Worm (Caenorhabditis elegans): ENCODE measurements around the gene Y51B9A.9.

ce11 chrII:9403846-9404245 lies 6.5 kb upstream of the Y51B9A.9 start, which contains the start of gene Y51B9A.5:
- TF ChIP-seq cog-1 (tag; optimal IDR thresholded peaks at IDR 0.05): no peak
- no peak for TF ChIP-seq klf-2 (GFP tag; conservative IDR thresholded peaks at IDR 0.05)
- no peak for TF ChIP-seq med-1 (GFP tag; optimal IDR thresholded peaks at IDR 0.05; ENCODE audit: insufficient read depth)
- no peak for TF ChIP-seq ref-1 (GFP tag; conservative IDR thresholded peaks at IDR 0.05)
- TF ChIP-seq flt-1 (GFP tag; IDR thresholded peaks at IDR 0.05): no peak
- TF ChIP-seq ztf-29 (GFP tag; IDR thresholded peaks at IDR 0.05): no peak

Measured in whole organism, midembryonic.